Fruit fly (Drosophila melanogaster) whole organism, embryonic: Measurements from ENCODE around the gene udt.

ENCODE experiments used
- CG10959 ChIP-seq: fragments of 200-800 bp; sonication (Bioruptor generic); IDR thresholded peaks from 2 replicates; pipeline ENCODE4 v1.3.6; 2022; ENCODE audit warnings: missing biosample characterization, missing genetic modification characterization
- CG15514 ChIP-seq: fragments of 200-800 bp; sonication (Bioruptor generic); optimal IDR thresholded peaks from 3 replicates; lab custom pipeline; 2017; ENCODE audit warnings: missing biosample characterization, missing genetic modification characterization, mild to moderate bottlenecking, moderate library complexity, missing genetic modification reagents
- Chrac-16 ChIP-seq: fragments of 200-800 bp; sonication (Bioruptor generic); optimal IDR thresholded peaks from 3 replicates; lab custom pipeline; 2016; ENCODE audit warnings: missing biosample characterization, missing genetic modification characterization
- hbn ChIP-seq: fragments of 200-800 bp; sonication (Bioruptor generic); IDR thresholded peaks from 2 replicates; pipeline ENCODE4 v1.3.6; 2022; ENCODE audit warnings: missing biosample characterization, missing genetic modification characterization; ENCODE audit not compliant: partially characterized antibody
- run ChIP-seq: fragments of 200-800 bp; sonication (Bioruptor generic); optimal IDR thresholded peaks from 3 replicates; lab custom pipeline; 2018; ENCODE audit warnings: missing biosample characterization, mild to moderate bottlenecking, missing genetic modification characterization

DNA sequence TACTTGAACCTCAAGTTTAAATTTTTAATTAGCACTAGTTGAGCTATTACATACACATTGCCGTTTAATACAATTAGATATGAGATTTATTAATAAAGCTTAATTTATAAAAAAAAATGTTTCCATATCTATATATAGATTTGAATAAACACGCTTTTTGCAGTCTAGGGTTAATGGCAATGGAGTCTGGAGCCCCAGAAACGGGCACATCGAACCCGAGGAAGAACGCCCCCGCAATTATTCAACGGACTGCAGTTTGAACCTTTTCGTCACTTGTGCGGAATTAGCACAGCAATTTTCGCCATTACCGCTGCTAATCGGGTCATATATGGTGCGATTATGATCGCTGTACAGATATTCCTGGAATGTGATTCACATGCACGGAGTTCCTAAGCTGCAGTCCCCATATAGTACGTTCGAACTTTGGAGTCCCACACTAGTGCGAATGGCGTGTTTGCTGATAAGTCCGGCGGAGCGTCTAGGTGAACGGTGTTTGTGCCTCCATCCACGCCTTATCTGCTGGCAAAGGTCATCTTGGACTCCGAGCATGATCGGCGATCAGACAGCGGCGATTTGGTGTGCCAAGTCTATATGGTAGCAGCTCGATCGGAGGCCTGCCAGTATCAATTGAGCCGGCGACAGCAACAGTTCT is 685 bp upstream of the udt start, which contains the start of gene Lsd-1:
- TF ChIP-seq Chrac-16 (no peak), CG10959 (GFP tag; lab: Robert Waterston, UW) (no peak), CG15514 (GFP tag; lab: Kevin White, UChicago) (no peak), hbn (no peak), run (tag; lab: Kevin White, UChicago) (no peak)
